Fruit fly (Drosophila melanogaster) whole organism, pupa: ENCODE results near the gene ranshi.

Source experiments
- CG15710 ChIP-seq: fragments of 200-800 bp; sonication (Bioruptor generic); optimal IDR thresholded peaks from 2 replicates; lab custom pipeline; 2018; ENCODE audit warnings: missing biosample characterization, mild to moderate bottlenecking, missing genetic modification characterization, moderate library complexity
- CG17806 ChIP-seq: fragments of 200-800 bp; sonication (Bioruptor generic); optimal IDR thresholded peaks from 2 replicates; lab custom pipeline; 2018; ENCODE audit warnings: missing biosample characterization, mild to moderate bottlenecking, missing genetic modification characterization, moderate library complexity
- CG34367 ChIP-seq: fragments of 200-800 bp; sonication (Bioruptor generic); optimal IDR thresholded peaks from 2 replicates; lab custom pipeline; 2018; ENCODE audit warnings: missing biosample characterization, mild to moderate bottlenecking, missing genetic modification characterization
- CG4496 ChIP-seq: fragments of 200-800 bp; sonication (Bioruptor generic); IDR thresholded peaks from 3 replicates; pipeline ENCODE4 v1.3.6; 2022; ENCODE audit warnings: missing biosample characterization, missing genetic modification characterization
- Pif1B ChIP-seq: fragments of 200-800 bp; sonication (Bioruptor generic); optimal IDR thresholded peaks from 3 replicates; lab custom pipeline; 2016; ENCODE audit warnings: missing biosample characterization, missing genetic modification characterization

DNA sequence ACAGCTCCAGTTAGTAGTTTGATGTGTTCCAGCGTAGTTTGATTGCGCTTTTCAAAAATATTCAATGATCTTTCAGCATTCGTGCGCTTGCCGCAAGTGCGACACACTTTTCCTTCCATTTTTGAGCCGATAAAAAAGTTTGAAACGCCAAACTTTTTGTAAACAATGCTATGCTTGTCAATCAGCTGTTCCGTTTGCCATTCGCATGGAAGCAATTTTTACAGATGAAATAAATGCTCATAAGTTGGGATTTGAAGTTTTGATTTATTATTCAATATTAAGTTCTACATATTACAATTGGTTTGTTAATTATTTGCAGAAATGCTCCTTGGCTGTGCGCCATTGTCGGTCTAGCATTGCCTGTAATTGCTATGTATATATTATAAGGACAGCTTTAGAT lies at the start of gene ranshi:
- TF ChIP-seq CG15710 (tag; lab: Kevin White, UChicago) (no peak), CG4496 (no peak), CG34367 (no peak), CG17806 (tag; lab: Kevin White, UChicago) (no peak), Pif1B (GFP tag; lab: Kevin White, UChicago) (no peak)
